Fruit fly (Drosophila melanogaster): ENCODE results near the gene Eip75B.

Eip75B gene

DNA sequence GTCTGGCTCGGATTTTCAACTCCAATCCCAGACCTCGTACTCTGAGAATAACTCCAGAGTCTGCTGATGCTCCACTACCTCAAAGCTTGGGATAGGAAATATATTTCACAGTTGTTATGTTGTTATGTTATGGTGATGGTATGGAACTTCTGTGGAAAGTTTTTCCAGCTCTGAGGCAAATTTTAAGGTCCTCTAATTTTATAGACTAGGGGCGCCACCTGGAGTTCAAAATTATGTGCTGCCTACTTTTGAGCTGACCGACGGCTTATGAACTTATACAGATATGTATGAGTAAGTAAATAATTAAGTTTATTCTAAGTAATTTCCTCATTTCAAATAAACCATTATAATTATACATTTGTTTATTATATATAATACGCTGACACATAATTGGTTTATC, 18.9 kb upstream of the Eip75B start:
- TF ChIP-seq CG8478 (optimal IDR thresholded peaks at IDR 0.05): no peak
- TF ChIP-seq CTCF (optimal IDR thresholded peaks at IDR 0.05): peak; percentile 69 to 86

DNA sequence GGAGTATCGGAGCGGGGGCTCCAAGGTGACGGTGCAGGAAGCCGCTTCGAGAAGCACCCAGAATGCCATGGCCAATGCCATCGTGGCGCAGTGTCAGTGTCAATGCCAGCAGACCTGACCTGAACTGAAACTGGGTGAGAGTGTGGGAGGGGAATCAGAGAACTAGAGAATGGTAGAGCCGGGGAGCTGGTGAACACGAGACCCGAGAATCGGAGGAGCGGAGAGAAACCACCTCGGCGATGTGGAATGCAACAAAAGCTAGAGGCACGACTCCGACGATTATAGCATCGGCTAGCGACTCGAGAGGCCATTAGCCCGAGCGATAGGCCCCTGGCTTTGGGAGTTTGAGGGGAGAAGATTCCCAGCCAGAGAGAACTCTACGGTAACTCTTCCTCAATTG, 17.5 kb upstream of the Eip75B start:
- no peak for TF ChIP-seq CG8478 (optimal IDR thresholded peaks at IDR 0.05)

dm6 chr3L:18081494-18081893, 17.0 kb upstream of the Eip75B start:
- TF ChIP-seq CG8478 (optimal IDR thresholded peaks at IDR 0.05) (no peak), CTCF (optimal IDR thresholded peaks at IDR 0.05) (no peak)

- TF ChIP-seq CTCF (optimal IDR thresholded peaks at IDR 0.05) (no peak), CG8478 (optimal IDR thresholded peaks at IDR 0.05) (no peak)
Measured at dm6 chr3L:18079610-18080497, 15.4 kb upstream of the Eip75B start.

DNA sequence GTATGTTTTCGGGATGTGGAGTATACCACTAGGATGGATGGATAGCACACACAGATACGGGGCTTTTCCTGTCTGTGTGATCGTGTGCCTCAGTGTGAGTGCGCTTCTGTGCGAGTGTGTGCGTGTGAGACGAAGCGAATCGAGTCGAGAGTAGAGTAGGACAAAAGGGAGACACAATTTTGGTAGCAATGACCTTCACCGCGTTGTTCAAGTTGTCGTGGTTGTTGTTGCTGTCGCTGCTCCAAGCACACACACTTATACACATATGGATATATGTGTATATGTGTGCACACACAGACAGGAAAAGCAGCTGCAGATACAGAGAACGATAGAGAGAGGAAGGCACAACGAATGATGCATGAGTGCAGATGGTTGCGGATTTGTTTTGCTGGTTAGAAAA, 14.6 kb upstream of the Eip75B start:
- TF ChIP-seq CG8478 (optimal IDR thresholded peaks at IDR 0.05): no peak

dm6 chr3L:18078614-18079013, 14.1 kb upstream of the Eip75B start:
- TF ChIP-seq CG8478 (optimal IDR thresholded peaks at IDR 0.05) (no peak), CTCF (optimal IDR thresholded peaks at IDR 0.05) (no peak)

- TF ChIP-seq CTCF (optimal IDR thresholded peaks at IDR 0.05): no peak
- TF ChIP-seq CG8478 (optimal IDR thresholded peaks at IDR 0.05): no peak
Measured at dm6 chr3L:18077649-18078417, 13.3 kb upstream of the Eip75B start.

- no peak for TF ChIP-seq CTCF (optimal IDR thresholded peaks at IDR 0.05)
- TF ChIP-seq CG8478 (optimal IDR thresholded peaks at IDR 0.05): no peak
Measured at dm6 chr3L:18076649-18077048, 12.2 kb upstream of the Eip75B start.

DNA sequence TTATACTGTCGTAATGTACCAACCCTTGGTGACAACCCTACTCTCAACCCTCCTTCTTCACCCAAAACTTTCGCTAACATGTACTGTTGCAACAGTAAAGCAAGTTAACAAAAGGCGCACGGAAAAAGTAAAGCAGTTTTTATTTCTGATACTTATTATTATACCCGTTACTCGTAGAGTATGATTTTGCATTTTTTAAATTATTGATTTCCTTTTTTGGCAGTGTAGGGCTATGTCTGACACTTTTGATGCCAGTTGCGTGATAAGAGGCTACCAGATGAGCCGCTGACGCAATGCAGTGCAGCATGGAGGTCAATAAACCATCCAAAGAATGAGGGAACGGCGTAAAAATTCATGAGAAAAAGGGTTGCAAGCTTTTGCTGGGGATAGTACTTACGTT, 11.4 kb upstream of the Eip75B start:
- TF ChIP-seq CTCF (optimal IDR thresholded peaks at IDR 0.05): no peak
- no peak for TF ChIP-seq CG8478 (optimal IDR thresholded peaks at IDR 0.05)

dm6 chr3L:18074988-18075387, 10.5 kb upstream of the Eip75B start:
- TF ChIP-seq CG8478 (optimal IDR thresholded peaks at IDR 0.05) (no peak), CTCF (optimal IDR thresholded peaks at IDR 0.05) (no peak)

DNA sequence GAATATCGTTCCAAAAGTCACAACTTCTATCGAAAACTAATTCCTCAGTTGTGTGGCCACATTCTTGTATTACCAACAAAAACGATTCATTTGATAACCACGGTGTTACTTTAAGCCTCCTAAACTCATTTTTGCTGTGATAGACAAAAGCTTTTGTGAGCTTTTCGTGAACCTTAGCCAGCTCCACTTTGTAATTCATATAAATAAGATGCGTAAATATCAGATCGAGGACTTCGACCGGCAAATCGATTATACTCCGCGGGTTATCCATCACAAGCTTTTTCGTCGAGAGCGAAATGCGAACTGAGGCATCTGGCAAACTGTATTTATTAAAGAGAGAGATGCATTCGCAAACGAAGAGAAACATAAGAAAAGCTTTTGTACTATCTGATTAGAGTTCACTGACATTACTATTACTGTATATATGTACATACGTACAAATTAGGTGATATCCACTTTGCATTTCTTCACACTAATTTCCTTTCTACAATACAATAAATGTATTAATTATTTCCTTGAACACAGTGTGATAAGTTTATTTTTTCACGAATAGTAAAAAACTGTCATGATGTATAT, 9.2 kb upstream of the Eip75B start, which contains the start of gene CG44004:
Gene CG44004, minus strand, starts transcription at position 305 of the 576 bp plus-strand sequence.
- TF ChIP-seq CTCF (optimal IDR thresholded peaks at IDR 0.05) (no peak), CG8478 (optimal IDR thresholded peaks at IDR 0.05) (no peak)

DNA sequence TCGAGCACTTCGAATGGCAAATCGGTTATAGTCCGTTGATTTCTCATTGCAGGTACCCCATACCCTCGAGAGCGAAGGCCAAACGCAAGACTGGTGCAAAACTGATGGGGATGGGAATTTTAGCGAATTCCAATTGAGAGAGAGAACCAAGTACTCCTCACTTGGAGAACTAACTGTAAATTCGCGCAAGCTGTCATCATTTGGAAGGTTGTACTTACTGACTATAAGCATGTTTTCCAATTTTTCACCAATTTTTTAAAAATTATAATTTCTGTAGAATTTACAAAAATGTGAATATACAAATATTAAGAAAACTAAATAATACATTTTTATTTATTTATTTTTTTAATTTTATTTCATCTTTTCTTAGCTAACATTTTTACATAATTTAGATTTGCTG, 7.5 kb upstream of the Eip75B start, which contains the start of gene CG44005:
Gene CG44005, minus strand, starts transcription at position 101 of the 400 bp plus-strand sequence.
- no peak for TF ChIP-seq CG8478 (optimal IDR thresholded peaks at IDR 0.05)
- no peak for TF ChIP-seq CTCF (optimal IDR thresholded peaks at IDR 0.05)

dm6 chr3L:18070050-18070449, 5.6 kb upstream of the Eip75B start, which contains the start of gene CG44006:
CG44006 (minus strand) TSS chr3L:18070150.
- TF ChIP-seq CTCF (optimal IDR thresholded peaks at IDR 0.05) (no peak), CG8478 (optimal IDR thresholded peaks at IDR 0.05) (no peak)

DNA sequence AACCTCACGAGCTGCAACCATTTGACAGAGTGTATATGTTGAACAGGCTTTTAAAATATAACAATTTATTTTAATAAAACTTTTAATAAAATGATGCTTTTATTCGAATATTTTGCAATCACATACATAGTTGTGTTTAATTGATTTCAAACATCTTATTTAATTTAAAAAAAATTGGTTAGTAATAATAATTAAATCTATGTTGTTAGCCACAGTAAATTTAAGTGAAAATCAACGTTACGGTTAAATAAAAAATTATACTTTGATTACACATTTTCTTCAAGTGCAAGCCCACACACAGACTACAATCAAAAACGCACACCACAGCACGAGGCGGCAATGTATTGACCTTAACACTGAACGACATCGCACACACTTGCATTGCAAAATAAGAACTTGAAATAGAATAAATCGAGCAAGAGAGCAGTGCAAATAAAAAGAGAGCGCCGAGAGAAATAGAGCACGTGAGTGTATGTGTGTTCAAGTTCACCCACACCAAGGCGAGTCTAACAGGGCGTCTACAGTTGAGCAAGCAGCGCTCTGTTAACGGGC, 1.5 kb downstream of the Eip75B start:
- TF ChIP-seq CG8478 (optimal IDR thresholded peaks at IDR 0.05) (no peak), CTCF (optimal IDR thresholded peaks at IDR 0.05) (no peak)

DNA sequence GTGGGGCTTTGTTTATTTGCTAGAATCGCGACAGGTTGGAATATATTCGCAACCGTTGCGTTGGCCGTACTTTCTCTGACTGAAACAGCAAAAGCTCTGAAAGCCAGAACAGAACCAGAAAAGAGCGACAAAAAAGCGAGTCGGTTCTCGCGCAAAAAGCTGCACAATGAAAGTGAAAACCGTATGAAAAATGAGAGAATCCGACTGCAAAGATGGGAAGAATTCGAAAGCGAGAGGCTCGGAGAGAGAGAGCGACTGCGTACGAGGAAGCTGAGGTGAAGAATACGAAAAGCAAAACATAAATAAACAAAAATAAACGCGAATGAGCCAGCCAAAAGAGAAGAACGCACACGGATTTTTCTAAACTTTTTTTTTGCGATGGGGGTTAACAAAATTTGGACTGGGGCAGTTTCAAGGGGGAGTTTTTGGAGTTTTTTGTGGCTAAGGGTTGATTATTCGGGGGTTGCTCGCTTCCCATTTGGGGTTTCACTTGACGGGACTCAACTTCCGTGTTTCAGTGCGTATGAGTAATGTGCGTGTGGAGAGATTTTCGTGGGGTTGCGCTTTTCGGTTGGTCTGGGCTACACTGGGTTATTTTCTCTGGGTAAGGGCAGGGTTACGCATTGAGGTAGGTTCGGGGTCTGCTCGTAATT, 2.7 kb downstream of the Eip75B start:
- TF ChIP-seq CTCF (optimal IDR thresholded peaks at IDR 0.05): no peak
- TF ChIP-seq CG8478 (optimal IDR thresholded peaks at IDR 0.05): no peak
